Worm (Caenorhabditis elegans): ENCODE results near the gene fbxb-112.

The fbxb-112 gene

DNA sequence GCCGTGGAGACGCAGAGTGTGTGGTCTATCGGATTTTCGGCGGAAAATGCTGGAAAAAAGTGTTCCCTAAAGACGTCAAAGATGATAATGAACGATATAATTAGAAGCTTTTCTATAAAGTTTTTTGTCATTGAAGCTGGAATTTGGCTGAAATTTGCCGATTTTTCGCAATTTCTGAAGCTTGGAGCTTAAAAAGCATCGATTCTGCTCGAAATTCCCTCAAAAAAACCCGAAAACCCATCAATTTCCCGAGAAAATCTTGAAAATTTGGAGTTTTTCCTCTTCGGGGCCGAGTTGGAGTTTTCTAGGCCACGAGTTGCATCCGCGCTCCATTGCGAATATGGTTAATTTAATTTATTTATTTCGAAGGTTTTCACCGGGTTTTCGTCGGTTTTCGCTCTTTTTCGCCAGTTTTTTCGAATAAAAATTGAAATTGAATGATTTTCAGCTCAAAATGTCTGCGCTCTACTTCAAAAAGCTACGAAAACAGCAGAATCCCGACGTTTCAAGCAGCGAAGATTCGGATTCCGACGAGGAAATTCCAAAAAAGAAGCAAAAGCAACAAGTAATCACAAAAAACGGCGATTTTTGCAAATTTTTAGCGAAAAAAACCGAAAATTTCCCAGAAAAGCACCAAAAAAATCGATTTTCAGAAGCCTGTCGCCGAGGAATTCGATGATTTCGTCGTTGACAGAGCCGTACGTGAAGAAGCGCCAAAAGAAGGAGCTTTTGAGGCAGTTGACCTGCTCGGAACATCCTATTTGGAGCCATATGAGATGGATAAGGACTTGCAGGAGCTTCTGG, 11.8 kb downstream of the fbxb-112 start, which contains the start of the genes col-71 and Y49F6B.2:
col-71 (minus strand) TSS at position 51 of the 804 bp plus-strand sequence.
Y49F6B.2 (plus strand) TSS at position 449 of the 804 bp plus-strand sequence.
- TF ChIP-seq ztf-23 (GFP tag; IDR thresholded peaks at IDR 0.05), result peak; percentile 62; the same call in 1 of the 2 replicates
- TF ChIP-seq ztf-29 (GFP tag; IDR thresholded peaks at IDR 0.05), result no peak
- no peak for TF ChIP-seq tab-1 (GFP tag; IDR thresholded peaks at IDR 0.05)
- TF ChIP-seq ref-1 (GFP tag; conservative IDR thresholded peaks at IDR 0.05), result no peak
- TF ChIP-seq T22C8.4 (GFP tag; IDR thresholded peaks at IDR 0.05), result peak; percentile 49; the same call in 1 of the 2 replicates
- peak; percentile 63; the same call in 1 of the 2 replicates for TF ChIP-seq klf-2 (GFP tag; conservative IDR thresholded peaks at IDR 0.05)
- peak; percentile 51 for TF ChIP-seq cog-1 (tag; optimal IDR thresholded peaks at IDR 0.05)
- TF ChIP-seq med-1 (GFP tag; optimal IDR thresholded peaks at IDR 0.05; ENCODE audit: insufficient read depth), result no peak
- TF ChIP-seq flt-1 (GFP tag; IDR thresholded peaks at IDR 0.05), result peak; percentile 60; the same call in 1 of the 2 replicates

ce11 chrII:3504717-3505116, 13.8 kb downstream of the fbxb-112 start, which contains the start of gene cyh-1:
TSS of gene cyh-1 (plus strand) at chrII:3505017.
- TF ChIP-seq tab-1 (GFP tag; IDR thresholded peaks at IDR 0.05), result no peak

DNA sequence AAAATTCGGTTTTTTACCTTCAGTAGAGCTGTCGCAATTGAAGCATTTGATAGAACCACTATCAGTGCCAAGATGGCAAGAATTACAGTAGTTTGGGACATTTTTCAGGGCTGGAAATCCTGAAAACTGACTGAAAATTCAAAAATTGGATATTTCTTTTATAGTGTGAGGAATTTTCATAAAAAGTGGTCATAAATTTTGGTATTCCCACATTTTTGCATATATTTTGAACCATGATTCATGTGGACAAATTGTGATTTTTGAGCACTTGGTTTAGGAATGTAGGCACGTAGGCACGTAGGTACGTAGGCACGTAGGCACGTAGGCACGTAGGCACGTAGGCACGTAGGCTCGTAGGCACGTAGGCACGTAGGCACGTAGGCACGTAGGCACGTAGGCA, 21.3 kb downstream of the fbxb-112 start, which contains the start of gene Y49F6B.19:
Y49F6B.19 (minus strand) TSS at position 101 of the 400 bp plus-strand sequence.
- TF ChIP-seq T22C8.4 (GFP tag; IDR thresholded peaks at IDR 0.05) (no peak), ref-1 (GFP tag; conservative IDR thresholded peaks at IDR 0.05) (no peak), ztf-23 (GFP tag; IDR thresholded peaks at IDR 0.05) (no peak), cog-1 (tag; optimal IDR thresholded peaks at IDR 0.05) (no peak), flt-1 (GFP tag; IDR thresholded peaks at IDR 0.05) (no peak), klf-2 (GFP tag; conservative IDR thresholded peaks at IDR 0.05) (no peak), med-1 (GFP tag; optimal IDR thresholded peaks at IDR 0.05; ENCODE audit: insufficient read depth) (no peak), tab-1 (GFP tag; IDR thresholded peaks at IDR 0.05) (no peak), ztf-29 (GFP tag; IDR thresholded peaks at IDR 0.05) (no peak)

- TF ChIP-seq T22C8.4 (GFP tag; IDR thresholded peaks at IDR 0.05) (no peak), flt-1 (GFP tag; IDR thresholded peaks at IDR 0.05) (no peak), ref-1 (GFP tag; conservative IDR thresholded peaks at IDR 0.05) (no peak), cog-1 (tag; optimal IDR thresholded peaks at IDR 0.05) (no peak), ztf-29 (GFP tag; IDR thresholded peaks at IDR 0.05) (no peak), ztf-23 (GFP tag; IDR thresholded peaks at IDR 0.05) (no peak), tab-1 (GFP tag; IDR thresholded peaks at IDR 0.05) (no peak), klf-2 (GFP tag; conservative IDR thresholded peaks at IDR 0.05) (no peak), med-1 (GFP tag; optimal IDR thresholded peaks at IDR 0.05; ENCODE audit: insufficient read depth) (no peak)
Observed at ce11 chrII:3514631-3515030, 23.7 kb downstream of the fbxb-112 start, which contains the start of gene srz-5. TSS of gene srz-5 (minus strand) at chrII:3514731.

DNA sequence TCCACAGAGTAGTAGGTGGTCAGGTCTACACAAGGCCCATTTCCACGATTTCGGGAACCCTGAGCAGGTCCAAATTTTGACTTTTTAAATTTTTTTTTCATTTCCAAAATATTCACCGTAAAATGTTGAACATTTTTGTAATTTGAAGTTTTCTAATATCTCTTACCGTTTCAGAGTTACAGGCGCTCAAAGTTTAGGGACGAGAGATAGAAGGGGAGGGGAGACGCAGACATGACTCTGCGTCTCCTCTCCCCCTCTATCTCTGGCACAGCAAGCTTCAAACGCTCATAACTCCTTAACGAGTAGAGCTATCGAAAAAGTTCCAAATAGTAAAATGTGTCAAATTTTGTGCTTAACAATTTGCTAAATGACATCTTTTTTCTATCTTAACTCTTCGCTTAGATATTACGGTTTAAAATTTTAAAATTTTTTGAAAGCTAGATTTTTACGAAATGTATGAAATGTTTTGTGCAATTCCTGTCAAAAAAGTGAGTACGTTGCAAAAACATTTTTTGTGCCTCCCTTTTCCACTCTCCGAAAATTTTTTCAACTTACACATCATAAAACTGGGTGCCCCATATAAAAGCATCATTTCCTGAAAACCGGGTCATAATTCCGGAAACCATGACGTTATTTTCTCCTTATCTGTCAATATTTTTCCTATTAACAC, 24.6 kb downstream of the fbxb-112 start, which contains the start of the genes Y49F6B.14 and clec-125:
Y49F6B.14 (minus strand) TSS at position 101 of the 670 bp plus-strand sequence.
clec-125 (plus strand) TSS at position 620 of the 670 bp plus-strand sequence.
- no peak for TF ChIP-seq klf-2 (GFP tag; conservative IDR thresholded peaks at IDR 0.05)
- no peak for TF ChIP-seq T22C8.4 (GFP tag; IDR thresholded peaks at IDR 0.05)
- no peak for TF ChIP-seq cog-1 (tag; optimal IDR thresholded peaks at IDR 0.05)
- TF ChIP-seq ztf-23 (GFP tag; IDR thresholded peaks at IDR 0.05), result no peak
- no peak for TF ChIP-seq ztf-29 (GFP tag; IDR thresholded peaks at IDR 0.05)
- no peak for TF ChIP-seq tab-1 (GFP tag; IDR thresholded peaks at IDR 0.05)
- no peak for TF ChIP-seq med-1 (GFP tag; optimal IDR thresholded peaks at IDR 0.05; ENCODE audit: insufficient read depth)
- no peak for TF ChIP-seq ref-1 (GFP tag; conservative IDR thresholded peaks at IDR 0.05)
- TF ChIP-seq flt-1 (GFP tag; IDR thresholded peaks at IDR 0.05), result no peak

DNA sequence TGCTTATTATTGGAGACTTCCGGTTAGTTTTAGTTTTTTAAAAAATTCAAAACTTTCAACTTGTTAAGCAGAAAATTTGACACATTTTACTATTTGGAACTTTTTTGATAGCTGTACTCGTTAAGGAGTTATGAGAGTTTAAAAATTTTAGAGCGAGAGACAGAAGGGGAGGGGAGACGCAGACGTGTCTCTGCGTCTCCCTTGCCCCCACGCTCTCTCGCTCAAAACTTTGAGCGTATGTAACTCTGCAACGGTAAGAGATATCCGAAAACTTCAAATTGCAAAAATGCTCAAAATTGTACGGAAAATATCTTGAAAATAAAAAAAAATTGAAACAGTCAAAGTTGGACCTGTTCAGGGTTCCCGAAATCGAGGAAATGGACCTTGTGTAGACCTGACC, 25.3 kb downstream of the fbxb-112 start:
- TF ChIP-seq klf-2 (GFP tag; conservative IDR thresholded peaks at IDR 0.05), result no peak
- TF ChIP-seq med-1 (GFP tag; optimal IDR thresholded peaks at IDR 0.05; ENCODE audit: insufficient read depth), result no peak
- TF ChIP-seq flt-1 (GFP tag; IDR thresholded peaks at IDR 0.05), result no peak
- no peak for TF ChIP-seq cog-1 (tag; optimal IDR thresholded peaks at IDR 0.05)
- no peak for TF ChIP-seq ref-1 (GFP tag; conservative IDR thresholded peaks at IDR 0.05)
- TF ChIP-seq ztf-23 (GFP tag; IDR thresholded peaks at IDR 0.05), result no peak
- no peak for TF ChIP-seq T22C8.4 (GFP tag; IDR thresholded peaks at IDR 0.05)
- TF ChIP-seq tab-1 (GFP tag; IDR thresholded peaks at IDR 0.05), result no peak
- no peak for TF ChIP-seq ztf-29 (GFP tag; IDR thresholded peaks at IDR 0.05)

- TF ChIP-seq flt-1 (GFP tag; IDR thresholded peaks at IDR 0.05) (peak; percentile 93), ztf-29 (GFP tag; IDR thresholded peaks at IDR 0.05) (peak; percentile 86; the same call in 1 of the 2 replicates), tab-1 (GFP tag; IDR thresholded peaks at IDR 0.05) (peak; percentile 89), cog-1 (tag; optimal IDR thresholded peaks at IDR 0.05) (peak; percentile 87), T22C8.4 (GFP tag; IDR thresholded peaks at IDR 0.05) (peak; percentile 88), ztf-23 (GFP tag; IDR thresholded peaks at IDR 0.05) (peak; percentile 87; the same call in 1 of the 2 replicates), med-1 (GFP tag; optimal IDR thresholded peaks at IDR 0.05; ENCODE audit: insufficient read depth) (peak; percentile 62), klf-2 (GFP tag; conservative IDR thresholded peaks at IDR 0.05) (peak; percentile 84), ref-1 (GFP tag; conservative IDR thresholded peaks at IDR 0.05) (peak; percentile 81)
Observed at ce11 chrII:3518961-3519544, 28.2 kb downstream of the fbxb-112 start, which contains the start of gene clec-126. TSS of gene clec-126 (plus strand) at chrII:3519494.

- TF ChIP-seq med-1 (GFP tag; optimal IDR thresholded peaks at IDR 0.05; ENCODE audit: insufficient read depth) (peak; percentile 43), ref-1 (GFP tag; conservative IDR thresholded peaks at IDR 0.05) (peak; percentile 89), tab-1 (GFP tag; IDR thresholded peaks at IDR 0.05) (peak; percentile 96), ztf-23 (GFP tag; IDR thresholded peaks at IDR 0.05) (peak; percentile 93), ztf-29 (GFP tag; IDR thresholded peaks at IDR 0.05) (peak; percentile 87), klf-2 (GFP tag; conservative IDR thresholded peaks at IDR 0.05) (peak; percentile 91), flt-1 (GFP tag; IDR thresholded peaks at IDR 0.05) (peak; percentile 95), cog-1 (tag; optimal IDR thresholded peaks at IDR 0.05) (peak; percentile 4), T22C8.4 (GFP tag; IDR thresholded peaks at IDR 0.05) (peak; percentile 92)
Observed at ce11 chrII:3520988-3521850, 30.3 kb downstream of the fbxb-112 start, which contains the start of gene W09G10.9. TSS of gene W09G10.9 (plus strand) at chrII:3521800.
